Fruit fly (Drosophila melanogaster) whole organism, wandering third instar larva: Measurements from ENCODE around the gene PH4alphaNE2.

ENCODE experiments used
- Abd-B ChIP-seq: fragments of >200 bp; optimal IDR thresholded peaks from 2 replicates; lab custom pipeline; 2017; ENCODE audit warnings: missing biosample characterization, missing genetic modification characterization
- CG32264 ChIP-seq: fragments of 200-800 bp; sonication (Bioruptor generic); optimal IDR thresholded peaks from 2 replicates; lab custom pipeline; 2016; ENCODE audit warnings: missing biosample characterization, missing genetic modification characterization
- CG9705 ChIP-seq: fragments of 200-800 bp; sonication (Bioruptor generic); optimal IDR thresholded peaks from 2 replicates; lab custom pipeline; 2018; ENCODE audit warnings: missing biosample characterization, mild to moderate bottlenecking, missing genetic modification characterization
- Dfd ChIP-seq: fragments of >200 bp; optimal IDR thresholded peaks from 2 replicates; lab custom pipeline; 2017; ENCODE audit warnings: missing biosample characterization, missing genetic modification characterization
- Dif ChIP-seq: fragments of 200-275, 200-300 bp; sonication (Bioruptor generic); optimal IDR thresholded peaks from 2 replicates; lab custom pipeline; 2018; ENCODE audit warnings: missing biosample characterization, missing genetic modification characterization; ENCODE audit not compliant: partially characterized antibody
- GATAd ChIP-seq: sonication (Bioruptor generic); optimal IDR thresholded peaks from 2 replicates; lab custom pipeline; 2016; ENCODE audit warnings: missing biosample characterization, missing genetic modification characterization
- HLH106 ChIP-seq: fragments of 200-800 bp; optimal IDR thresholded peaks from 3 replicates; lab custom pipeline; 2019; ENCODE audit warnings: missing biosample characterization, mild to moderate bottlenecking, missing genetic modification characterization, moderate library complexity
- Hnf4 ChIP-seq: fragments of 200-800 bp; sonication (Bioruptor generic); optimal IDR thresholded peaks from 2 replicates; lab custom pipeline; 2016; ENCODE audit warnings: missing biosample characterization, mild to moderate bottlenecking, missing genetic modification characterization
- Hr78 ChIP-seq: fragments of >200 bp; optimal IDR thresholded peaks from 2 replicates; lab custom pipeline; 2017; ENCODE audit warnings: missing biosample characterization, missing genetic modification characterization
- Mio ChIP-seq: sonication (Bioruptor generic); optimal IDR thresholded peaks from 2 replicates; lab custom pipeline; 2016; ENCODE audit warnings: missing biosample characterization, missing genetic modification characterization
- Myc ChIP-seq: fragments of >200 bp; optimal IDR thresholded peaks from 2 replicates; lab custom pipeline; 2017
- N ChIP-seq: fragments of >200 bp; optimal IDR thresholded peaks from 2 replicates; lab custom pipeline; 2018; ENCODE audit warnings: missing biosample characterization, missing external identifiers, missing genetic modification characterization
- Rel ChIP-seq, 2 experiments: fragments of 200-800 bp; sonication (Bioruptor generic) in 1 of 2; optimal IDR thresholded peaks; 2 replicates in 1 of 2; 3 replicates in 1 of 2; lab custom pipeline; 2016 to 2019; ENCODE audit warnings: mild to moderate bottlenecking in 2 of 2, missing biosample characterization in 2 of 2, missing genetic modification characterization in 2 of 2, moderate library complexity in 1 of 2
- Sp1 ChIP-seq: fragments of 200-800 bp; sonication (Bioruptor generic); optimal IDR thresholded peaks from 3 replicates; lab custom pipeline; 2019; ENCODE audit warnings: missing biosample characterization, mild to moderate bottlenecking, missing genetic modification characterization, moderate library complexity
- Vsx2 ChIP-seq: fragments of 200-300, 225-300 bp; sonication (Bioruptor generic); optimal IDR thresholded peaks from 2 replicates; lab custom pipeline; 2018; ENCODE audit warnings: missing biosample characterization, missing genetic modification characterization; ENCODE audit not compliant: partially characterized antibody
- br ChIP-seq: fragments of 200-800 bp; sonication (Bioruptor generic); optimal IDR thresholded peaks from 2 replicates; lab custom pipeline; 2016; ENCODE audit warnings: missing biosample characterization, missing genetic modification characterization
- brk ChIP-seq: fragments of 200-800 bp; sonication (Bioruptor generic); optimal IDR thresholded peaks from 2 replicates; lab custom pipeline; 2016; ENCODE audit warnings: missing biosample characterization, mild to moderate bottlenecking, missing genetic modification characterization
- dl ChIP-seq, 2 experiments: fragments of 175-275, 200-275 bp in 1 of 2; fragments of 200-275 bp in 1 of 2; sonication (Bioruptor generic); optimal IDR thresholded peaks; lab custom pipeline; 2018; ENCODE audit warnings: mild to moderate bottlenecking in 2 of 2, missing biosample characterization in 2 of 2, missing genetic modification characterization in 2 of 2, moderate library complexity in 2 of 2; ENCODE audit not compliant: partially characterized antibody in 2 of 2, insufficient read depth in 1 of 2
- dmrt93B ChIP-seq: fragments of 200-800 bp; sonication (Bioruptor generic); optimal IDR thresholded peaks from 2 replicates; lab custom pipeline; 2018; ENCODE audit warnings: missing biosample characterization, mild to moderate bottlenecking, missing genetic modification characterization
- dsf ChIP-seq: sonication (Bioruptor generic); optimal IDR thresholded peaks from 2 replicates; lab custom pipeline; 2016; ENCODE audit warnings: missing biosample characterization, missing genetic modification characterization, borderline replicate concordance
- foxo ChIP-seq, 2 experiments: fragments of 200-800 bp; sonication (Bioruptor generic); optimal IDR thresholded peaks; 2 replicates in 1 of 2; 3 replicates in 1 of 2; lab custom pipeline; 2016 to 2017; ENCODE audit warnings: missing biosample characterization in 2 of 2, missing genetic modification characterization in 2 of 2
- h ChIP-seq: fragments of 200-800 bp; sonication (Bioruptor generic); optimal IDR thresholded peaks from 3 replicates; lab custom pipeline; 2016; ENCODE audit warnings: missing biosample characterization, mild to moderate bottlenecking, missing genetic modification characterization
- jim ChIP-seq: fragments of 175-275, 200-325 bp; sonication (Bioruptor generic); optimal IDR thresholded peaks from 2 replicates; lab custom pipeline; 2016; ENCODE audit warnings: missing biosample characterization, mild to moderate bottlenecking, missing genetic modification characterization
- lola ChIP-seq: fragments of >200 bp; optimal IDR thresholded peaks from 2 replicates; lab custom pipeline; 2017; ENCODE audit warnings: missing biosample characterization, missing genetic modification characterization
- pan ChIP-seq: fragments of >200 bp; optimal IDR thresholded peaks from 2 replicates; lab custom pipeline; 2017
- psq ChIP-seq: fragments of 200-800 bp; sonication (Bioruptor generic); optimal IDR thresholded peaks from 3 replicates; lab custom pipeline; 2017; ENCODE audit warnings: missing biosample characterization, mild to moderate bottlenecking, missing genetic modification characterization, moderate library complexity
- rgr ChIP-seq: fragments of 200-800 bp; sonication (Bioruptor generic); optimal IDR thresholded peaks from 3 replicates; lab custom pipeline; 2016; ENCODE audit warnings: missing biosample characterization, mild to moderate bottlenecking, missing genetic modification characterization
- sage ChIP-seq: fragments of 200-800 bp; sonication (Bioruptor generic); optimal IDR thresholded peaks from 2 replicates; lab custom pipeline; 2016; ENCODE audit warnings: missing biosample characterization, mild to moderate bottlenecking, missing genetic modification characterization
- tai ChIP-seq: sonication (Bioruptor generic); optimal IDR thresholded peaks from 2 replicates; lab custom pipeline; 2016; ENCODE audit warnings: missing biosample characterization, missing genetic modification characterization
- woc ChIP-seq: sonication (Bioruptor generic); optimal IDR thresholded peaks from 2 replicates; lab custom pipeline; 2016; ENCODE audit warnings: missing biosample characterization, mild to moderate bottlenecking, missing genetic modification characterization

Gene PH4alphaNE2

dm6 chr3R:30518274-30518873 is 6.4 kb upstream of the PH4alphaNE2 start:
- no peak for TF ChIP-seq dsf (GFP tag; lab: Kevin White, UChicago)
- TF ChIP-seq Dfd (GFP tag; lab: Kevin White, UChicago) = peak; percentile 100
- no peak for TF ChIP-seq Hr78
- no peak for TF ChIP-seq CG9705
- TF ChIP-seq Sp1 (GFP tag; lab: Kevin White, UChicago) = no peak

- no peak for TF ChIP-seq CG9705
- no peak for TF ChIP-seq Vsx2 (GFP tag; lab: Kevin White, UChicago)
- no peak for TF ChIP-seq brk (GFP tag; lab: Kevin White, UChicago)
- no peak for TF ChIP-seq h
- TF ChIP-seq GATAd (GFP tag; lab: Kevin White, UChicago) = no peak
- no peak for TF ChIP-seq HLH106 (tag; lab: Kevin White, UChicago)
These were observed 2.3 kb upstream of the PH4alphaNE2 start, which contains the start of the genes CG31524 and CG9698 for dm6 chr3R:30514255-30514827. Gene CG31524 (minus strand): TSS chr3R:30514355. Gene CG9698 (plus strand): TSS chr3R:30514777.

dm6 chr3R:30507723-30508122 is 4.3 kb downstream of the PH4alphaNE2 start, which contains the start of gene CG34041:
Gene CG34041 (plus strand): TSS chr3R:30508023.
- TF ChIP-seq jim = no peak
- no peak for TF ChIP-seq dsf (GFP tag; lab: Kevin White, UChicago)
- no peak for TF ChIP-seq Rel (GFP tag; optimal IDR thresholded peaks at IDR 0.05; lab: Kevin White, UChicago)
- no peak for TF ChIP-seq Rel (tag; optimal IDR thresholded peaks at IDR 0.05; lab: Kevin White, UChicago)
- TF ChIP-seq dl (GFP tag; optimal IDR thresholded peaks at IDR 0.05; lab: Kevin White, UChicago; ENCODE audit: insufficient read depth in 1 of 2, partially characterized antibody in 2 of 2) = no peak
- TF ChIP-seq woc (GFP tag; lab: Kevin White, UChicago) = no peak
- TF ChIP-seq tai (GFP tag; lab: Kevin White, UChicago) = no peak
- no peak for TF ChIP-seq br (GFP tag; lab: Kevin White, UChicago)
- TF ChIP-seq Mio = no peak
- TF ChIP-seq brk (GFP tag; lab: Kevin White, UChicago) = no peak
- no peak for TF ChIP-seq pan (lab: Kevin White, UChicago)
- no peak for TF ChIP-seq GATAd (GFP tag; lab: Kevin White, UChicago)

dm6 chr3R:30505561-30506037 is 6.4 kb downstream of the PH4alphaNE2 start, which contains the start of the genes PH4alphaSG1 and CG15539:
Gene PH4alphaSG1 (minus strand): TSS chr3R:30505661.
Gene CG15539 (plus strand): TSS chr3R:30505987.
- TF ChIP-seq N (GFP tag; lab: Kevin White, UChicago) (no peak), Mio (no peak), woc (GFP tag; lab: Kevin White, UChicago) (no peak), br (GFP tag; lab: Kevin White, UChicago) (no peak), sage (no peak), psq (GFP tag; lab: Kevin White, UChicago) (no peak), tai (GFP tag; lab: Kevin White, UChicago) (no peak), foxo (GFP tag; optimal IDR thresholded peaks at IDR 0.05; lab: Kevin White, UChicago) (no peak), Dif (GFP tag; lab: Kevin White, UChicago) (no peak), Abd-B (GFP tag; lab: Kevin White, UChicago) (no peak), dmrt93B (GFP tag; lab: Kevin White, UChicago) (no peak), lola (no peak), Myc (no peak), dl (GFP tag; optimal IDR thresholded peaks at IDR 0.05; lab: Kevin White, UChicago; ENCODE audit: insufficient read depth in 1 of 2, partially characterized antibody in 2 of 2) (no peak), rgr (GFP tag; lab: Kevin White, UChicago) (no peak), Rel (GFP tag; optimal IDR thresholded peaks at IDR 0.05; lab: Kevin White, UChicago) (no peak), Rel (tag; optimal IDR thresholded peaks at IDR 0.05; lab: Kevin White, UChicago) (no peak), Hnf4 (GFP tag; lab: Kevin White, UChicago) (no peak), CG32264 (GFP tag; lab: Kevin White, UChicago) (no peak), pan (lab: Kevin White, UChicago) (no peak)
